5 worm cellular contexts compared by ENCODE assay signal in genomic region chrV:4524327-4524726, ce11.
A peak's percentile ranks its signal among the peaks of the same experiment; 100 is the strongest.
TF ChIP-seq lines count a peak whose summit lies in the region.

No protein-coding gene starts in this region.

TF ChIP-seq in whole organism, L1 larva, 84 proteins besides CTCF, POLR2A, EP300 and RAD21 (continues in another document):
- TF ChIP-seq ets-5 (GFP tag; IDR thresholded peaks at IDR 0.05; lab: Robert Waterston, UW) (no peak), unc-62 (GFP tag; optimal IDR thresholded peaks at IDR 0.05; lab: Kevin White, UChicago) (no peak), aha-1 (tag; optimal IDR thresholded peaks at IDR 0.05; lab: Kevin White, UChicago) (no peak), efl-1 (optimal IDR thresholded peaks at IDR 0.05; lab: Kevin White, UChicago) (no peak), efl-1 (GFP tag; optimal IDR thresholded peaks at IDR 0.05 in 1 of 2; lab: Kevin White, UChicago) (peak in 1 of 2 experiments; percentile 68), efl-3 (GFP tag; optimal IDR thresholded peaks at IDR 0.05; lab: Kevin White, UChicago) (no peak), lin-35 (GFP tag; optimal IDR thresholded peaks at IDR 0.05; lab: Kevin White, UChicago) (peak in 1 of 2 experiments; percentile 37), nhr-85 (tag; lab: Kevin White, UChicago) (peak; percentile 64), rnt-1 (tag; optimal IDR thresholded peaks at IDR 0.05; lab: Kevin White, UChicago) (no peak), swsn-7 (tag; optimal IDR thresholded peaks at IDR 0.05; lab: Kevin White, UChicago) (no peak), C34B4.2 (tag; optimal IDR thresholded peaks at IDR 0.05; lab: Kevin White, UChicago) (no peak), nhr-47 (tag; optimal IDR thresholded peaks at IDR 0.05; lab: Kevin White, UChicago) (no peak), ama-1 (optimal IDR thresholded peaks at IDR 0.05; lab: Kevin White, UChicago) (no peak), lin-39 (tag; optimal IDR thresholded peaks at IDR 0.05; lab: Kevin White, UChicago) (no peak), nhr-11 (tag; optimal IDR thresholded peaks at IDR 0.05; lab: Kevin White, UChicago) (no peak), isw-1 (GFP tag; IDR thresholded peaks at IDR 0.05; lab: Robert Waterston, UW) (no peak), blmp-1 (tag; optimal IDR thresholded peaks at IDR 0.05; lab: Kevin White, UChicago) (peak; percentile 85), tbx-2 (tag; optimal IDR thresholded peaks at IDR 0.05; lab: Kevin White, UChicago) (peak; percentile 17), ceh-8 (GFP tag; optimal IDR thresholded peaks at IDR 0.05; lab: Kevin White, UChicago) (no peak)

TF ChIP-seq in whole organism, L2 larva, 48 proteins besides CTCF, POLR2A, EP300 and RAD21:
- TF ChIP-seq nhr-21 (tag; optimal IDR thresholded peaks at IDR 0.05; lab: Kevin White, UChicago) (peak; percentile 48), nhr-129 (tag; optimal IDR thresholded peaks at IDR 0.05; lab: Kevin White, UChicago) (peak; percentile 49), gmeb-1 (tag; optimal IDR thresholded peaks at IDR 0.05; lab: Kevin White, UChicago) (no peak), sma-9 (GFP tag; optimal IDR thresholded peaks at IDR 0.05; lab: Kevin White, UChicago) (peak; percentile 40), sma-9 (tag; optimal IDR thresholded peaks at IDR 0.05; lab: Kevin White, UChicago) (no peak)

TF ChIP-seq in whole organism, L3 larva, 47 proteins besides CTCF, POLR2A, EP300 and RAD21:
- TF ChIP-seq nhr-23 (tag; optimal IDR thresholded peaks at IDR 0.05; lab: Kevin White, UChicago) = peak; percentile 68
- no peak for TF ChIP-seq daf-12 (tag; optimal IDR thresholded peaks at IDR 0.05; lab: Kevin White, UChicago)

TF ChIP-seq in whole organism, L4 larva, 104 proteins besides CTCF, POLR2A, EP300 and RAD21:
- TF ChIP-seq lir-3 (tag; optimal IDR thresholded peaks at IDR 0.05; lab: Kevin White, UChicago) (no peak), ZK546.5 (tag; optimal IDR thresholded peaks at IDR 0.05; lab: Kevin White, UChicago) (no peak), hlh-30 (tag; optimal IDR thresholded peaks at IDR 0.05; lab: Kevin White, UChicago; ENCODE audit: insufficient read depth) (peak; percentile 46), nhr-28 (tag; optimal IDR thresholded peaks at IDR 0.05; lab: Kevin White, UChicago) (peak; percentile 33), dpl-1 (GFP tag; optimal IDR thresholded peaks at IDR 0.05; lab: Kevin White, UChicago) (no peak), T20F7.1 (GFP tag; optimal IDR thresholded peaks at IDR 0.05; lab: Kevin White, UChicago) (no peak), nhr-41 (GFP tag; IDR thresholded peaks at IDR 0.05; lab: Robert Waterston, UW) (no peak), mdl-1 (tag; optimal IDR thresholded peaks at IDR 0.05; lab: Kevin White, UChicago) (peak in 1 of 2 experiments; percentile 60), aha-1 (tag; lab: Kevin White, UChicago) (peak; percentile 92), mxl-3 (GFP tag; optimal IDR thresholded peaks at IDR 0.05; lab: Kevin White, UChicago) (peak; percentile 15), egl-27 (tag; optimal IDR thresholded peaks at IDR 0.05; lab: Kevin White, UChicago) (no peak), egl-43 (GFP tag; IDR thresholded peaks at IDR 0.05; lab: Robert Waterston, UW) (no peak)

TF ChIP-seq in whole organism, young adult, 124 proteins besides CTCF, POLR2A, EP300 and RAD21:
- TF ChIP-seq madf-6 (GFP tag; IDR thresholded peaks at IDR 0.05; lab: Robert Waterston, UW) = 0 out of 2 replicates have a peak, but pooled peaks have one; percentile 8
- TF ChIP-seq egl-18 (GFP tag; IDR thresholded peaks at IDR 0.05; lab: Robert Waterston, UW) = no peak
